Worm (Caenorhabditis elegans) whole organism, L1 larva: ENCODE results near the gene nhr-71.
A peak's percentile ranks its signal among the peaks of the same experiment; 100 is the strongest.

Experiments
- C04F5.9 ChIP-seq: sonication (generic microtip); optimal IDR thresholded peaks from 2 replicates; lab custom pipeline; 2016; ENCODE audit warnings: missing genetic modification characterization, missing compliant biosample characterization
- C16A3.4 ChIP-seq: fragments of 150-350 bp; optimal IDR thresholded peaks from 2 replicates; lab custom pipeline; 2014; ENCODE audit warnings: missing biosample characterization, missing genetic modification characterization
- Y116A8C.19 ChIP-seq: sonication (generic microtip); optimal IDR thresholded peaks from 2 replicates; lab custom pipeline; 2016; ENCODE audit warnings: missing compliant biosample characterization, missing genetic modification characterization, borderline replicate concordance
- ama-1 ChIP-seq: fragments of 150-350 bp; optimal IDR thresholded peaks from 2 replicates; lab custom pipeline; 2014
- blmp-1 ChIP-seq: fragments of 150-350 bp; optimal IDR thresholded peaks from 2 replicates; lab custom pipeline; 2014; ENCODE audit warnings: missing biosample characterization, missing genetic modification characterization
- ceh-63 ChIP-seq: fragments of 200-800 bp; sonication (Bioruptor generic); optimal IDR thresholded peaks from 2 replicates; lab custom pipeline; 2018; ENCODE audit warnings: mild to moderate bottlenecking, missing genetic modification characterization, missing compliant biosample characterization
- ceh-8 ChIP-seq: fragments of 200-800 bp; sonication (Bioruptor generic); optimal IDR thresholded peaks from 2 replicates; lab custom pipeline; 2018; ENCODE audit warnings: mild to moderate bottlenecking, missing genetic modification characterization, moderate library complexity, missing compliant biosample characterization
- ceh-82 ChIP-seq, 3 experiments: fragments of 150-350 bp in 1 of 3; sonication (generic microtip) in 2 of 3; optimal IDR thresholded peaks; 2 replicates each; lab custom pipeline; 2014 to 2017; ENCODE audit warnings: missing biosample characterization in 3 of 3, missing genetic modification characterization in 3 of 3
- ces-1 ChIP-seq: fragments of 150-350 bp; optimal IDR thresholded peaks from 2 replicates; lab custom pipeline; 2014; ENCODE audit warnings: missing biosample characterization, missing genetic modification reagents, missing genetic modification characterization
- dsc-1 ChIP-seq: sonication (generic microtip); optimal IDR thresholded peaks from 2 replicates; lab custom pipeline; 2016; ENCODE audit warnings: mild to moderate bottlenecking, missing genetic modification characterization, missing compliant biosample characterization
- efl-3 ChIP-seq: fragments of 200-800 bp; sonication (Bioruptor generic); optimal IDR thresholded peaks from 2 replicates; lab custom pipeline; 2018; ENCODE audit warnings: mild to moderate bottlenecking, missing genetic modification characterization, missing compliant biosample characterization
- egl-13 ChIP-seq: sonication (generic microtip); optimal IDR thresholded peaks from 2 replicates; lab custom pipeline; 2016; ENCODE audit warnings: missing genotype, missing genetic modification reagents, missing genetic modification characterization, missing compliant biosample characterization
- fkh-8 ChIP-seq: sonication (generic microtip); optimal IDR thresholded peaks from 2 replicates; lab custom pipeline; 2016; ENCODE audit warnings: mild to moderate bottlenecking, missing genetic modification characterization, missing compliant biosample characterization
- fos-1 ChIP-seq: fragments of 150-350 bp; optimal IDR thresholded peaks from 2 replicates; lab custom pipeline; 2014; ENCODE audit warnings: missing biosample characterization, missing genetic modification characterization
- hlh-4 ChIP-seq: sonication (generic microtip); optimal IDR thresholded peaks from 2 replicates; lab custom pipeline; 2016; ENCODE audit warnings: mild to moderate bottlenecking, missing genetic modification characterization, missing compliant biosample characterization
- hpl-2 ChIP-seq: fragments of 150-350 bp; optimal IDR thresholded peaks from 2 replicates; lab custom pipeline; 2014; ENCODE audit warnings: missing biosample characterization, missing genetic modification reagents, missing genetic modification characterization
- irx-1 ChIP-seq: sonication (generic microtip); optimal IDR thresholded peaks from 2 replicates; lab custom pipeline; 2016; ENCODE audit warnings: missing genetic modification characterization, missing compliant biosample characterization
- isw-1 ChIP-seq: fragments of 200-800 bp; sonication (Bioruptor generic); IDR thresholded peaks from 2 replicates; pipeline ENCODE4 v1.3.6; 2022; ENCODE audit warnings: missing genetic modification characterization, missing compliant biosample characterization
- lin-14 ChIP-seq: fragments of 200-800 bp; sonication (Bioruptor generic); optimal IDR thresholded peaks from 2 replicates; lab custom pipeline; 2018; ENCODE audit warnings: mild to moderate bottlenecking, missing genetic modification characterization, moderate library complexity, missing compliant biosample characterization
- lin-15B ChIP-seq: fragments of 150-350 bp; sonication (generic microtip); optimal IDR thresholded peaks from 3 replicates; lab custom pipeline; 2014; ENCODE audit warnings: missing biosample characterization, missing genetic modification characterization
- lin-35 ChIP-seq, 2 experiments: fragments of 150-350 bp; optimal IDR thresholded peaks; 2 replicates each; lab custom pipeline; 2014; ENCODE audit warnings: missing biosample characterization in 2 of 2, missing genetic modification characterization in 2 of 2, missing genetic modification reagents in 2 of 2
- lin-39 ChIP-seq: fragments of 150-350 bp; optimal IDR thresholded peaks from 2 replicates; lab custom pipeline; 2014; ENCODE audit warnings: missing biosample characterization, missing genetic modification reagents, missing genetic modification characterization
- lir-3 ChIP-seq: sonication (generic microtip); optimal IDR thresholded peaks from 2 replicates; lab custom pipeline; 2016; ENCODE audit warnings: mild to moderate bottlenecking, missing genetic modification characterization, moderate library complexity, missing compliant biosample characterization; ENCODE audit not compliant: poor library complexity
- mdl-1 ChIP-seq, 2 experiments: fragments of 150-350 bp; optimal IDR thresholded peaks; 2 replicates each; lab custom pipeline; 2014 to 2017; ENCODE audit warnings: missing biosample characterization in 2 of 2, missing genetic modification characterization in 2 of 2, inconsistent platforms in 1 of 2
- nhr-19 ChIP-seq: fragments of 200-800 bp; sonication (Bioruptor generic); conservative IDR thresholded peaks from 2 replicates; pipeline ENCODE4 v1.3.6; 2022; ENCODE audit warnings: missing genetic modification characterization, missing compliant biosample characterization
- nhr-237 ChIP-seq: fragments of 150-350 bp; optimal IDR thresholded peaks from 2 replicates; lab custom pipeline; 2014; ENCODE audit warnings: missing biosample characterization, missing genetic modification characterization
- nhr-28 ChIP-seq: fragments of 150-350 bp; optimal IDR thresholded peaks from 2 replicates; lab custom pipeline; 2014; ENCODE audit warnings: missing biosample characterization, missing genetic modification characterization
- nhr-47 ChIP-seq: sonication (generic microtip); optimal IDR thresholded peaks from 2 replicates; lab custom pipeline; 2016; ENCODE audit warnings: mild to moderate bottlenecking, missing genetic modification characterization, moderate library complexity, missing compliant biosample characterization
- nhr-71 ChIP-seq: sonication (generic microtip); optimal IDR thresholded peaks from 2 replicates; lab custom pipeline; 2016; ENCODE audit warnings: mild to moderate bottlenecking, missing genetic modification characterization, moderate library complexity, missing compliant biosample characterization
- nhr-76 ChIP-seq: sonication (generic microtip); optimal IDR thresholded peaks from 2 replicates; lab custom pipeline; 2017; ENCODE audit warnings: missing biosample characterization, missing genetic modification characterization
- nhr-77 ChIP-seq: fragments of 150-350 bp; optimal IDR thresholded peaks from 2 replicates; lab custom pipeline; 2014; ENCODE audit warnings: missing biosample characterization, missing genetic modification characterization
- nhr-84 ChIP-seq: sonication (generic microtip); optimal IDR thresholded peaks from 2 replicates; lab custom pipeline; 2017; ENCODE audit warnings: missing biosample characterization, missing genetic modification characterization
- nhr-85 ChIP-seq: sonication (generic microtip); peaks from one replicate; lab custom pipeline; 2016; ENCODE audit warnings: missing genetic modification characterization, inconsistent platforms, missing compliant biosample characterization
- pag-3 ChIP-seq: sonication (generic microtip); optimal IDR thresholded peaks from 2 replicates; lab custom pipeline; 2017; ENCODE audit warnings: missing genetic modification characterization, mild to moderate bottlenecking, missing compliant biosample characterization, antibody characterized with exemption, borderline replicate concordance; ENCODE audit not compliant: insufficient read depth
- rnt-1 ChIP-seq: sonication (generic microtip); optimal IDR thresholded peaks from 2 replicates; lab custom pipeline; 2016; ENCODE audit warnings: mild to moderate bottlenecking, missing genetic modification characterization, moderate library complexity, missing compliant biosample characterization
- snu-23 ChIP-seq: sonication (generic microtip); optimal IDR thresholded peaks from 2 replicates; lab custom pipeline; 2016; ENCODE audit warnings: missing genetic modification characterization, missing compliant biosample characterization
- sup-37 ChIP-seq: fragments of 200-800 bp; sonication (Bioruptor generic); optimal IDR thresholded peaks from 2 replicates; lab custom pipeline; 2018; ENCODE audit warnings: mild to moderate bottlenecking, missing genetic modification characterization, missing compliant biosample characterization
- swsn-7 ChIP-seq: sonication (generic microtip); optimal IDR thresholded peaks from 2 replicates; lab custom pipeline; 2016; ENCODE audit warnings: missing genetic modification characterization, missing compliant biosample characterization
- tbx-2 ChIP-seq: sonication (generic microtip); optimal IDR thresholded peaks from 2 replicates; lab custom pipeline; 2016; ENCODE audit warnings: missing genetic modification characterization, missing compliant biosample characterization
- unc-130 ChIP-seq: fragments of 150-350 bp; optimal IDR thresholded peaks from 2 replicates; lab custom pipeline; 2017; ENCODE audit warnings: missing biosample characterization, missing genetic modification characterization, inconsistent platforms
- xbp-1 ChIP-seq: sonication (generic microtip); optimal IDR thresholded peaks from 2 replicates; lab custom pipeline; 2016; ENCODE audit warnings: missing genetic modification characterization, missing compliant biosample characterization
- zip-4 ChIP-seq: fragments of 200-800 bp; sonication (Bioruptor generic); optimal IDR thresholded peaks from 2 replicates; lab custom pipeline; 2018; ENCODE audit warnings: mild to moderate bottlenecking, missing genetic modification characterization, moderate library complexity, missing compliant biosample characterization
- ztf-11 ChIP-seq, 2 experiments: sonication (generic microtip); optimal IDR thresholded peaks; 2 replicates each; lab custom pipeline; 2016 to 2017; ENCODE audit warnings: missing genetic modification characterization in 2 of 2, missing biosample characterization in 1 of 2, missing compliant biosample characterization in 1 of 2
- ztf-4 ChIP-seq: fragments of 150-350 bp; optimal IDR thresholded peaks from 2 replicates; lab custom pipeline; 2014; ENCODE audit warnings: missing biosample characterization, missing genetic modification characterization

The nhr-71 gene

ce11 chrX:13739125-13739820, 7.8 kb upstream of the nhr-71 start (continued):
- TF ChIP-seq zip-4 (GFP tag; lab: Kevin White, UChicago) (no peak), ztf-4 (tag; lab: Kevin White, UChicago) (no peak), rnt-1 (tag; lab: Kevin White, UChicago) (peak; percentile 36), nhr-237 (tag; lab: Kevin White, UChicago) (no peak), lin-15B (tag; lab: Kevin White, UChicago) (no peak), isw-1 (GFP tag; lab: Robert Waterston, UW) (no peak; the same call in 1 of the 2 replicates), snu-23 (GFP tag; lab: Kevin White, UChicago) (no peak), ceh-63 (GFP tag; lab: Kevin White, UChicago) (peak; percentile 28), C04F5.9 (no peak), irx-1 (tag; lab: Kevin White, UChicago) (no peak), hlh-4 (tag; lab: Kevin White, UChicago) (no peak), fkh-8 (tag; lab: Kevin White, UChicago) (peak; percentile 76), ceh-8 (GFP tag; lab: Kevin White, UChicago) (no peak), dsc-1 (tag; lab: Kevin White, UChicago) (peak; percentile 47), ces-1 (peak; percentile 73), tbx-2 (peak; percentile 69), ztf-11 (tag; optimal IDR thresholded peaks at IDR 0.05; lab: Kevin White, UChicago) (no peak), nhr-47 (tag; lab: Kevin White, UChicago) (peak; percentile 43), nhr-19 (peak; percentile 55), ceh-82 (tag; optimal IDR thresholded peaks at IDR 0.05; lab: Kevin White, UChicago) (peak; percentile 13 to 27 (median 21)), lir-3 (tag; lab: Kevin White, UChicago) (no peak), lin-39 (tag; lab: Kevin White, UChicago) (peak; percentile 10), nhr-28 (tag; lab: Kevin White, UChicago) (no peak), egl-13 (tag; lab: Kevin White, UChicago) (peak; percentile 16), ama-1 (no peak), lin-35 (GFP tag; optimal IDR thresholded peaks at IDR 0.05; lab: Kevin White, UChicago) (peak in 1 of 2 experiments; percentile 13)
- TF ChIP-seq, all 84 proteins: peak for 23

ce11 chrX:13743371-13743770, 3.7 kb upstream of the nhr-71 start:
- TF ChIP-seq lin-14 (GFP tag; lab: Kevin White, UChicago) (peak; percentile 52), zip-4 (GFP tag; lab: Kevin White, UChicago) (no peak), ztf-4 (tag; lab: Kevin White, UChicago) (no peak), nhr-71 (tag; lab: Kevin White, UChicago) (peak; percentile 26), ces-1 (no peak), efl-3 (GFP tag; lab: Kevin White, UChicago) (no peak), fos-1 (no peak), isw-1 (GFP tag; lab: Robert Waterston, UW) (no peak), nhr-77 (peak; percentile 35), mdl-1 (tag; optimal IDR thresholded peaks at IDR 0.05; lab: Kevin White, UChicago) (peak in 1 of 2 experiments; percentile 32), swsn-7 (tag; lab: Kevin White, UChicago) (no peak), irx-1 (tag; lab: Kevin White, UChicago) (no peak)

ce11 chrX:13744543-13745113, 2.5 kb upstream of the nhr-71 start:
- TF ChIP-seq swsn-7 (tag; lab: Kevin White, UChicago): no peak
- TF ChIP-seq hpl-2 (GFP tag; lab: Kevin White, UChicago): no peak
- no peak for TF ChIP-seq fos-1
- TF ChIP-seq hlh-4 (tag; lab: Kevin White, UChicago): no peak
- TF ChIP-seq ama-1: no peak
- TF ChIP-seq nhr-85 (tag; lab: Kevin White, UChicago): peak; percentile 85
- peak; percentile 6 for TF ChIP-seq rnt-1 (tag; lab: Kevin White, UChicago)
- TF ChIP-seq unc-130 (tag; lab: Kevin White, UChicago): no peak
- no peak for TF ChIP-seq irx-1 (tag; lab: Kevin White, UChicago)
- no peak for TF ChIP-seq zip-4 (GFP tag; lab: Kevin White, UChicago)
- no peak for TF ChIP-seq nhr-84 (tag; lab: Kevin White, UChicago)
- no peak for TF ChIP-seq ceh-82 (tag; optimal IDR thresholded peaks at IDR 0.05; lab: Kevin White, UChicago)
- no peak for TF ChIP-seq nhr-237 (tag; lab: Kevin White, UChicago)
- peak; percentile 95 for TF ChIP-seq nhr-71 (tag; lab: Kevin White, UChicago)
- no peak for TF ChIP-seq Y116A8C.19 (tag; lab: Kevin White, UChicago)
- no peak for TF ChIP-seq xbp-1 (tag; lab: Kevin White, UChicago)
- peak; percentile 9 for TF ChIP-seq C16A3.4 (tag; lab: Kevin White, UChicago)
- peak; percentile 52 for TF ChIP-seq snu-23 (GFP tag; lab: Kevin White, UChicago)
- no peak for TF ChIP-seq sup-37 (GFP tag; lab: Kevin White, UChicago)
- TF ChIP-seq lin-35 (GFP tag; optimal IDR thresholded peaks at IDR 0.05; lab: Kevin White, UChicago): peak in 1 of 2 experiments; percentile 35
- TF ChIP-seq nhr-76 (tag; lab: Kevin White, UChicago): no peak
- TF ChIP-seq blmp-1: peak; percentile 64
- TF ChIP-seq tbx-2: peak; percentile 1
- no peak for TF ChIP-seq pag-3 (tag; lab: Kevin White, UChicago)
- TF ChIP-seq nhr-19: peak; percentile 38
- no peak for TF ChIP-seq ceh-8 (GFP tag; lab: Kevin White, UChicago)
- TF ChIP-seq fkh-8 (tag; lab: Kevin White, UChicago): no peak
